Fruit fly (Drosophila melanogaster) whole organism, embryonic: ENCODE measurements around the gene Mocs1.

Experiments used
- Adf1 ChIP-seq: fragments of 200-800 bp; sonication (Bioruptor generic); IDR thresholded peaks from 2 replicates; pipeline ENCODE4 v1.3.6; 2022; ENCODE audit warnings: missing biosample characterization, missing genetic modification characterization
- Atf-2 ChIP-seq: fragments of 200-800 bp; sonication (Bioruptor generic); optimal IDR thresholded peaks from 2 replicates; lab custom pipeline; 2016; ENCODE audit warnings: missing biosample characterization, missing genetic modification characterization
- B-H1 ChIP-seq: fragments of 200-800 bp; sonication (Bioruptor generic); IDR thresholded peaks from 3 replicates; pipeline ENCODE4 v1.3.6; 2022; ENCODE audit warnings: missing biosample characterization, missing genetic modification characterization
- CG10267 ChIP-seq: fragments of 200-800 bp; sonication (Bioruptor generic); optimal IDR thresholded peaks from 2 replicates; lab custom pipeline; 2018; ENCODE audit warnings: missing biosample characterization, mild to moderate bottlenecking, missing genetic modification characterization, moderate library complexity
- CG12219 ChIP-seq: fragments of 200-800 bp; sonication (Bioruptor generic); optimal IDR thresholded peaks from 3 replicates; lab custom pipeline; 2018; ENCODE audit warnings: missing biosample characterization, mild to moderate bottlenecking, missing genetic modification characterization
- CG12391 ChIP-seq: fragments of 200-800 bp; sonication (Bioruptor generic); optimal IDR thresholded peaks from 3 replicates; lab custom pipeline; 2018; ENCODE audit warnings: missing biosample characterization, mild to moderate bottlenecking, missing genetic modification characterization, moderate library complexity
- CG15269 ChIP-seq: fragments of 200-800 bp; sonication (Bioruptor generic); optimal IDR thresholded peaks from 2 replicates; lab custom pipeline; 2018; ENCODE audit warnings: missing biosample characterization, mild to moderate bottlenecking, missing genetic modification characterization, moderate library complexity
- CG1529 ChIP-seq: fragments of 200-800 bp; sonication (Bioruptor generic); optimal IDR thresholded peaks from 3 replicates; lab custom pipeline; 2018; ENCODE audit warnings: missing biosample characterization, missing genetic modification characterization
- CG16815 ChIP-seq: fragments of 200-800 bp; sonication (Bioruptor generic); optimal IDR thresholded peaks from 3 replicates; lab custom pipeline; 2017; ENCODE audit warnings: missing biosample characterization, mild to moderate bottlenecking, missing genetic modification characterization
- CG2712 ChIP-seq: fragments of 200-800 bp; optimal IDR thresholded peaks from 3 replicates; lab custom pipeline; 2019; ENCODE audit warnings: missing biosample characterization, mild to moderate bottlenecking, missing genetic modification characterization, moderate library complexity
- CG4328 ChIP-seq: fragments of 200-800 bp; sonication (Bioruptor generic); optimal IDR thresholded peaks from 3 replicates; lab custom pipeline; 2017; ENCODE audit warnings: missing biosample characterization, missing genetic modification reagents, missing genetic modification characterization
- CG4854 ChIP-seq: fragments of 200-800 bp; sonication (Bioruptor generic); optimal IDR thresholded peaks from 2 replicates; lab custom pipeline; 2016; ENCODE audit warnings: missing biosample characterization, missing genetic modification characterization, inconsistent platforms
- CG6765 ChIP-seq: fragments of 200-800 bp; sonication (Bioruptor generic); optimal IDR thresholded peaks from 3 replicates; lab custom pipeline; 2017; ENCODE audit warnings: missing biosample characterization, mild to moderate bottlenecking, missing genetic modification characterization
- CG6813 ChIP-seq: fragments of 200-800 bp; sonication (Bioruptor generic); optimal IDR thresholded peaks from 2 replicates; lab custom pipeline; 2017; ENCODE audit warnings: missing biosample characterization, missing genetic modification characterization, mild to moderate bottlenecking, moderate library complexity, missing genetic modification reagents
- CG7928 ChIP-seq: fragments of 200-800 bp; sonication (Bioruptor generic); optimal IDR thresholded peaks from 2 replicates; lab custom pipeline; 2017; ENCODE audit warnings: missing biosample characterization, mild to moderate bottlenecking, missing genetic modification characterization
- CG9609 ChIP-seq: fragments of 200-800 bp; sonication (Bioruptor generic); optimal IDR thresholded peaks from 3 replicates; lab custom pipeline; 2016; ENCODE audit warnings: missing biosample characterization, missing genetic modification characterization
- Dref ChIP-seq: fragments of 200-800 bp; sonication (Bioruptor generic); IDR thresholded peaks from 2 replicates; pipeline ENCODE4 v1.3.6; 2022; ENCODE audit warnings: missing biosample characterization, missing genetic modification characterization
- HmgZ ChIP-seq: fragments of 200-800 bp; sonication (Bioruptor generic); optimal IDR thresholded peaks from 2 replicates; lab custom pipeline; 2018; ENCODE audit warnings: missing biosample characterization, mild to moderate bottlenecking, missing genetic modification characterization
- Hmx ChIP-seq: fragments of 200-800 bp; sonication (Bioruptor generic); optimal IDR thresholded peaks from 2 replicates; lab custom pipeline; 2016; ENCODE audit warnings: missing biosample characterization, missing genetic modification characterization
- Lim3 ChIP-seq: fragments of 200-800 bp; sonication (Bioruptor generic); IDR thresholded peaks from 2 replicates; pipeline ENCODE4 v1.3.6; 2022; ENCODE audit warnings: missing biosample characterization, missing genetic modification characterization
- Six4 ChIP-seq: fragments of 200-800 bp; sonication (Bioruptor generic); optimal IDR thresholded peaks from 2 replicates; lab custom pipeline; 2016; ENCODE audit warnings: missing biosample characterization, missing genetic modification characterization
- Sry-β ChIP-seq: fragments of 200-800 bp; sonication (Bioruptor generic); optimal IDR thresholded peaks from 2 replicates; lab custom pipeline; 2018; ENCODE audit warnings: missing biosample characterization, mild to moderate bottlenecking, missing genetic modification characterization, moderate library complexity
- abd-A ChIP-seq: fragments of 200-800 bp; sonication (Bioruptor generic); optimal IDR thresholded peaks from 3 replicates; lab custom pipeline; 2019; ENCODE audit warnings: missing biosample characterization, mild to moderate bottlenecking, missing genetic modification characterization, moderate library complexity
- ash1 ChIP-seq: fragments of 200-800 bp; sonication (Bioruptor generic); optimal IDR thresholded peaks from 2 replicates; lab custom pipeline; 2018; ENCODE audit warnings: missing biosample characterization, mild to moderate bottlenecking, missing genetic modification characterization
- ato ChIP-seq: fragments of 200-800 bp; sonication (Bioruptor generic); IDR thresholded peaks from 2 replicates; pipeline ENCODE4 v1.3.6; 2022; ENCODE audit warnings: missing biosample characterization, missing genetic modification characterization; ENCODE audit not compliant: partially characterized antibody
- br ChIP-seq: fragments of >200 bp; optimal IDR thresholded peaks from 2 replicates; lab custom pipeline; 2017
- cg ChIP-seq: fragments of 200-800 bp; sonication (Bioruptor generic); optimal IDR thresholded peaks from 3 replicates; lab custom pipeline; 2019; ENCODE audit warnings: missing biosample characterization, mild to moderate bottlenecking, missing genetic modification characterization, moderate library complexity
- crp ChIP-seq, 2 experiments: fragments of 200-800 bp; sonication (Bioruptor generic); optimal IDR thresholded peaks; 2 replicates in 1 of 2; 3 replicates in 1 of 2; lab custom pipeline; 2017; ENCODE audit warnings: missing biosample characterization in 2 of 2, missing genetic modification characterization in 2 of 2, mild to moderate bottlenecking in 1 of 2, moderate library complexity in 1 of 2
- emc ChIP-seq: fragments of 200-800 bp; sonication (Bioruptor generic); optimal IDR thresholded peaks from 2 replicates; lab custom pipeline; 2016; ENCODE audit warnings: missing biosample characterization, missing genetic modification characterization
- eve ChIP-seq, 2 experiments: fragments of >200 bp; optimal IDR thresholded peaks; 2 replicates each; lab custom pipeline; 2017; ENCODE audit warnings: missing biosample characterization in 2 of 2, missing genetic modification characterization in 2 of 2
- fd64A ChIP-seq: fragments of 200-800 bp; sonication (Bioruptor generic); optimal IDR thresholded peaks from 3 replicates; lab custom pipeline; 2018; ENCODE audit warnings: missing biosample characterization, mild to moderate bottlenecking, missing genetic modification characterization
- fru ChIP-seq: fragments of >200 bp; optimal IDR thresholded peaks from 2 replicates; lab custom pipeline; 2017
- hbn ChIP-seq: fragments of 200-800 bp; sonication (Bioruptor generic); IDR thresholded peaks from 2 replicates; pipeline ENCODE4 v1.3.6; 2022; ENCODE audit warnings: missing biosample characterization, missing genetic modification characterization; ENCODE audit not compliant: partially characterized antibody
- ind ChIP-seq: fragments of 200-800 bp; sonication (Bioruptor generic); optimal IDR thresholded peaks from 3 replicates; lab custom pipeline; 2016; ENCODE audit warnings: missing biosample characterization, missing genetic modification characterization
- ken ChIP-seq: fragments of 200-800 bp; sonication (Bioruptor generic); IDR thresholded peaks from 3 replicates; pipeline ENCODE4 v1.3.6; 2022; ENCODE audit warnings: missing biosample characterization, missing genetic modification characterization
- lab ChIP-seq: fragments of 200-800 bp; sonication (Bioruptor generic); optimal IDR thresholded peaks from 3 replicates; lab custom pipeline; 2017; ENCODE audit warnings: missing biosample characterization, missing genetic modification characterization, mild to moderate bottlenecking, moderate library complexity, missing genetic modification reagents
- mam ChIP-seq: fragments of 200-800 bp; sonication (Bioruptor generic); optimal IDR thresholded peaks from 3 replicates; lab custom pipeline; 2016; ENCODE audit warnings: missing biosample characterization, missing genetic modification characterization
- mirr ChIP-seq: fragments of 200-800 bp; sonication (Bioruptor generic); optimal IDR thresholded peaks from 3 replicates; lab custom pipeline; 2018; ENCODE audit warnings: missing biosample characterization, mild to moderate bottlenecking, missing genetic modification characterization
- oc ChIP-seq: fragments of 200-800 bp; sonication (Bioruptor generic); optimal IDR thresholded peaks from 2 replicates; lab custom pipeline; 2018; ENCODE audit warnings: missing biosample characterization, mild to moderate bottlenecking, missing genetic modification characterization, moderate library complexity
- odd ChIP-seq: fragments of 200-800 bp; sonication (Bioruptor generic); optimal IDR thresholded peaks from 2 replicates; lab custom pipeline; 2017; ENCODE audit warnings: missing biosample characterization, mild to moderate bottlenecking, missing genetic modification characterization
- p53 ChIP-seq: fragments of 200-800 bp; sonication (Bioruptor generic); optimal IDR thresholded peaks from 2 replicates; lab custom pipeline; 2016; ENCODE audit warnings: missing biosample characterization, missing genetic modification characterization
- pnt ChIP-seq: fragments of 200-800 bp; sonication (Bioruptor generic); optimal IDR thresholded peaks from 3 replicates; lab custom pipeline; 2016; ENCODE audit warnings: missing biosample characterization, missing genetic modification characterization
- prd ChIP-seq, 3 experiments: fragments of >200 bp in 2 of 3; fragments of 200-800 bp in 1 of 3; sonication (Bioruptor generic) in 1 of 3; optimal IDR thresholded peaks in 2 of 3; IDR thresholded peaks in 1 of 3; 2 replicates in 2 of 3; 3 replicates in 1 of 3; pipeline versions ENCODE4 v1.3.6 to Lab custom; 2017 to 2022; ENCODE audit warnings: missing biosample characterization in 1 of 3, missing genetic modification characterization in 1 of 3
- pros ChIP-seq: fragments of 200-800 bp; sonication (Bioruptor generic); optimal IDR thresholded peaks from 3 replicates; lab custom pipeline; 2019; ENCODE audit warnings: missing biosample characterization, mild to moderate bottlenecking, missing genetic modification characterization, moderate library complexity
- psq ChIP-seq: fragments of 200-800 bp; sonication (Bioruptor generic); optimal IDR thresholded peaks from 2 replicates; lab custom pipeline; 2017; ENCODE audit warnings: missing biosample characterization, missing genetic modification characterization
- sna ChIP-seq: fragments of 200-800 bp; sonication (Bioruptor generic); IDR thresholded peaks from 2 replicates; pipeline ENCODE4 v1.3.6; 2022; ENCODE audit warnings: missing biosample characterization, missing genetic modification characterization; ENCODE audit not compliant: partially characterized antibody
- so ChIP-seq: fragments of 200-800 bp; sonication (Bioruptor generic); IDR thresholded peaks from 3 replicates; pipeline ENCODE4 v1.3.6; 2022; ENCODE audit warnings: missing biosample characterization, missing genetic modification characterization
- sr ChIP-seq: fragments of 200-800 bp; sonication (Bioruptor generic); IDR thresholded peaks from 3 replicates; pipeline ENCODE4 v1.3.6; 2022; ENCODE audit warnings: missing biosample characterization, missing genetic modification characterization
- tio ChIP-seq: fragments of 200-800 bp; sonication (Bioruptor generic); optimal IDR thresholded peaks from 2 replicates; lab custom pipeline; 2017; ENCODE audit warnings: missing biosample characterization, missing genetic modification characterization, inconsistent platforms
- trh ChIP-seq: fragments of 200-800 bp; sonication (Bioruptor generic); optimal IDR thresholded peaks from 2 replicates; lab custom pipeline; 2016; ENCODE audit warnings: missing biosample characterization, missing genetic modification characterization
- vvl ChIP-seq: fragments of 200-800 bp; sonication (Bioruptor generic); IDR thresholded peaks from 2 replicates; pipeline ENCODE4 v1.3.6; 2022; ENCODE audit warnings: missing biosample characterization, missing genetic modification characterization

Mocs1 gene

DNA sequence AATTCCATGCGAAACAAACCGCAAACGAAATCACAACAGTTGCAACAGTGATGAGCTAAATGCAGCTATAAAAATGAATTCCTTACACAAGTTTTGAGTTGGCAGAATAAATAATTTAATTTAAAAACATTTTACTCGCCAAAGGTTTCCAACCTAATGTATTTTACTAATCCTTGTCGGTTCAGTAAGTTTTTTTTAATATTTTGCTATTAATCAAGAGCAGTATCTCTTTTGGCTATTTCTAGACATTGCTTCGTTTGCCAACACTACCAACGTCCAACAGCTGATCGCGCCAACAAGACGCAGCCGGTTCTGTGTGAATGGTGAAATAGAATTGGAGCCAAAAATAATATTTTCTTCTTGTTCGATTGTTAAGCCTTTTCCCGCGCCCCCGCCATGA is 5.6 kb upstream of the Mocs1 start, which contains the start of the genes CG32075, CG45101 and SuUR (continued):
- TF ChIP-seq mam (peak; percentile 92), ato (GFP tag; lab: Robert Waterston, UW) (no peak), HmgZ (peak; percentile 92), trh (GFP tag; lab: Kevin White, UChicago) (peak; percentile 68), psq (GFP tag; lab: Kevin White, UChicago) (peak; percentile 56), ind (GFP tag; lab: Kevin White, UChicago) (peak; percentile 89), sna (no peak), CG4854 (peak; percentile 84), crp (GFP tag; optimal IDR thresholded peaks at IDR 0.05; lab: Kevin White, UChicago) (peak; percentile 97 to 99), abd-A (tag; lab: Kevin White, UChicago) (no peak), CG15269 (tag; lab: Kevin White, UChicago) (peak; percentile 80), CG12219 (GFP tag; lab: Kevin White, UChicago) (peak; percentile 57), ken (GFP tag; lab: Robert Waterston, UW) (peak; percentile 89), Lim3 (no peak), pnt (GFP tag; lab: Kevin White, UChicago) (peak; percentile 82), CG12391 (tag; lab: Kevin White, UChicago) (peak; percentile 93), Atf-2 (GFP tag; lab: Kevin White, UChicago) (peak; percentile 82), hbn (GFP tag; lab: Robert Waterston, UW) (no peak), br (no peak), sr (GFP tag; lab: Robert Waterston, UW) (no peak), tio (GFP tag; lab: Kevin White, UChicago) (peak; percentile 85), fd64A (no peak), Dref (GFP tag; lab: Robert Waterston, UW) (no peak), ash1 (GFP tag; lab: Kevin White, UChicago) (no peak), emc (peak; percentile 10), Sry-β (peak; percentile 96), CG2712 (peak; percentile 91), CG4328 (GFP tag; lab: Kevin White, UChicago) (peak; percentile 74), Adf1 (GFP tag; lab: Robert Waterston, UW) (peak; percentile 66), lab (GFP tag; lab: Kevin White, UChicago) (peak; percentile 81), Hmx (GFP tag; lab: Kevin White, UChicago) (peak; percentile 67), fru (lab: Kevin White, UChicago) (no peak), prd (optimal IDR thresholded peaks at IDR 0.05; lab: Kevin White, UChicago) (no peak), prd (GFP tag; IDR thresholded peaks at IDR 0.05; lab: Robert Waterston, UW) (peak; percentile 95), eve (GFP tag; optimal IDR thresholded peaks at IDR 0.05; lab: Kevin White, UChicago) (peak in 1 of 2 experiments; percentile 32), CG7928 (peak; percentile 41), vvl (GFP tag; lab: Robert Waterston, UW) (peak; percentile 91), so (peak; percentile 78; the same call in 2 of the 3 replicates), oc (tag; lab: Kevin White, UChicago) (peak; percentile 57), odd (GFP tag; lab: Kevin White, UChicago) (peak; percentile 52), CG6765 (GFP tag; lab: Kevin White, UChicago) (peak; percentile 9), p53 (GFP tag; lab: Kevin White, UChicago) (peak; percentile 71), CG1529 (GFP tag; lab: Kevin White, UChicago) (peak; percentile 59), mirr (GFP tag; lab: Kevin White, UChicago) (peak; percentile 5), CG6813 (GFP tag; lab: Kevin White, UChicago) (no peak), B-H1 (GFP tag; lab: Robert Waterston, UW) (peak; percentile 75), CG10267 (tag; lab: Kevin White, UChicago) (peak; percentile 96), Six4 (peak; percentile 83), pros (GFP tag; lab: Kevin White, UChicago) (no peak), CG16815 (GFP tag; lab: Kevin White, UChicago) (peak; percentile 80), cg (GFP tag; lab: Kevin White, UChicago) (no peak), CG9609 (GFP tag; lab: Kevin White, UChicago) (peak; percentile 91)
